Fruit fly (Drosophila melanogaster) whole organism, embryonic: ENCODE results near the gene klar.

Source experiments
- Antp ChIP-seq: fragments of 200-800 bp; sonication (Bioruptor generic); optimal IDR thresholded peaks from 3 replicates; lab custom pipeline; 2016; ENCODE audit warnings: missing biosample characterization, missing genetic modification characterization
- Atf6 ChIP-seq: fragments of 200-800 bp; sonication (Bioruptor generic); IDR thresholded peaks from 2 replicates; pipeline ENCODE4 v1.3.6; 2022; ENCODE audit warnings: missing biosample characterization, missing genetic modification characterization
- Awh ChIP-seq: fragments of 200-800 bp; sonication (Bioruptor generic); IDR thresholded peaks from 2 replicates; pipeline ENCODE4, ENCODE4 v1.3.6; 2022; ENCODE audit warnings: missing biosample characterization, missing genetic modification characterization
- CG10959 ChIP-seq: fragments of 200-800 bp; sonication (Bioruptor generic); IDR thresholded peaks from 2 replicates; pipeline ENCODE4 v1.3.6; 2022; ENCODE audit warnings: missing biosample characterization, missing genetic modification characterization
- CG11093 ChIP-seq: fragments of 200-800 bp; sonication (Bioruptor generic); IDR thresholded peaks from 3 replicates; pipeline ENCODE4 v1.3.6; 2022; ENCODE audit warnings: missing biosample characterization, missing genetic modification characterization
- CG11398 ChIP-seq: fragments of 200-800 bp; sonication (Bioruptor generic); optimal IDR thresholded peaks from 2 replicates; lab custom pipeline; 2016; ENCODE audit warnings: missing biosample characterization, missing genetic modification characterization
- CG11695 ChIP-seq: fragments of 200-800 bp; sonication (Bioruptor generic); IDR thresholded peaks from 3 replicates; pipeline ENCODE4 v1.3.6; 2022; ENCODE audit warnings: missing biosample characterization, missing genetic modification characterization
- CG14441 ChIP-seq: fragments of 200-800 bp; sonication (Bioruptor generic); IDR thresholded peaks from 2 replicates; pipeline ENCODE4 v1.3.6; 2022; ENCODE audit warnings: missing biosample characterization, missing genetic modification characterization
- CG14667 ChIP-seq: fragments of 200-800 bp; sonication (Bioruptor generic); IDR thresholded peaks from 2 replicates; pipeline ENCODE4 v1.3.6; 2022; ENCODE audit warnings: missing biosample characterization, missing genetic modification characterization
- CG17385 ChIP-seq: fragments of 200-800 bp; sonication (Bioruptor generic); optimal IDR thresholded peaks from 3 replicates; lab custom pipeline; 2018; ENCODE audit warnings: missing biosample characterization, mild to moderate bottlenecking, missing genetic modification characterization
- CG17802 ChIP-seq: fragments of 200-800 bp; sonication (Bioruptor generic); optimal IDR thresholded peaks from 2 replicates; lab custom pipeline; 2018; ENCODE audit warnings: missing biosample characterization, mild to moderate bottlenecking, missing genetic modification characterization, moderate library complexity
- CG18262 ChIP-seq: fragments of 200-800 bp; optimal IDR thresholded peaks from 3 replicates; lab custom pipeline; 2019; ENCODE audit warnings: missing biosample characterization, mild to moderate bottlenecking, missing genetic modification characterization, moderate library complexity
- CG30020 ChIP-seq: fragments of 200-800 bp; optimal IDR thresholded peaks from 2 replicates; lab custom pipeline; 2019; ENCODE audit warnings: missing biosample characterization, mild to moderate bottlenecking, missing genetic modification characterization, moderate library complexity
- CG4617 ChIP-seq: fragments of 200-800 bp; sonication (Bioruptor generic); optimal IDR thresholded peaks from 3 replicates; lab custom pipeline; 2016; ENCODE audit warnings: missing biosample characterization, missing genetic modification characterization, borderline replicate concordance
- CG4820 ChIP-seq: fragments of 200-800 bp; sonication (Bioruptor generic); optimal IDR thresholded peaks from 3 replicates; lab custom pipeline; 2016; ENCODE audit warnings: missing biosample characterization, missing genetic modification characterization
- CG5245 ChIP-seq: fragments of 200-800 bp; sonication (Bioruptor generic); optimal IDR thresholded peaks from 3 replicates; lab custom pipeline; 2016; ENCODE audit warnings: missing biosample characterization, missing genetic modification characterization
- CG7928 ChIP-seq: fragments of 200-800 bp; sonication (Bioruptor generic); optimal IDR thresholded peaks from 2 replicates; lab custom pipeline; 2017; ENCODE audit warnings: missing biosample characterization, mild to moderate bottlenecking, missing genetic modification characterization
- CG8765 ChIP-seq: fragments of 200-800 bp; sonication (Bioruptor generic); IDR thresholded peaks from 2 replicates; pipeline ENCODE4 v1.3.6; 2022; ENCODE audit warnings: missing biosample characterization, missing genetic modification characterization
- Dfd ChIP-seq, 2 experiments: fragments of >200 bp; optimal IDR thresholded peaks; 2 replicates each; lab custom pipeline; 2017; ENCODE audit warnings: missing biosample characterization in 2 of 2, missing genetic modification characterization in 2 of 2
- Eip74EF ChIP-seq, 2 experiments: fragments of 200-800 bp in 1 of 2; fragments of >200 bp in 1 of 2; sonication (Bioruptor generic) in 1 of 2; optimal IDR thresholded peaks; 2 replicates each; lab custom pipeline; 2017 to 2019; ENCODE audit warnings: missing biosample characterization in 2 of 2, missing genetic modification characterization in 2 of 2, mild to moderate bottlenecking in 1 of 2, moderate library complexity in 1 of 2
- HLH4C ChIP-seq: fragments of 200-800 bp; sonication (Bioruptor generic); IDR thresholded peaks from 3 replicates; pipeline ENCODE4 v1.3.6; 2022; ENCODE audit warnings: missing biosample characterization, missing genetic modification characterization; ENCODE audit not compliant: partially characterized antibody
- Hmx ChIP-seq: fragments of 200-800 bp; sonication (Bioruptor generic); optimal IDR thresholded peaks from 2 replicates; lab custom pipeline; 2016; ENCODE audit warnings: missing biosample characterization, missing genetic modification characterization
- Hr3 ChIP-seq: fragments of 200-800 bp; sonication (Bioruptor generic); optimal IDR thresholded peaks from 3 replicates; lab custom pipeline; 2016; ENCODE audit warnings: missing biosample characterization, missing genetic modification characterization
- MESR4 ChIP-seq: fragments of 200-800 bp; sonication (Bioruptor generic); optimal IDR thresholded peaks from 2 replicates; lab custom pipeline; 2018; ENCODE audit warnings: missing biosample characterization, mild to moderate bottlenecking, missing genetic modification characterization, moderate library complexity
- Mad ChIP-seq: fragments of 200-800 bp; sonication (Bioruptor generic); optimal IDR thresholded peaks from 2 replicates; lab custom pipeline; 2016; ENCODE audit warnings: missing biosample characterization, missing genetic modification characterization
- NfI ChIP-seq: fragments of 200-800 bp; sonication (Bioruptor generic); optimal IDR thresholded peaks from 3 replicates; lab custom pipeline; 2018; ENCODE audit warnings: missing biosample characterization, mild to moderate bottlenecking, missing genetic modification characterization, moderate library complexity
- Pdp1 ChIP-seq, 2 experiments: fragments of 200-800 bp; sonication (Bioruptor generic); optimal IDR thresholded peaks; 3 replicates each; lab custom pipeline; 2016; ENCODE audit warnings: missing biosample characterization in 2 of 2, missing genetic modification characterization in 2 of 2, mild to moderate bottlenecking in 1 of 2, moderate library complexity in 1 of 2
- Sin3A ChIP-seq: fragments of >200 bp; optimal IDR thresholded peaks from 2 replicates; lab custom pipeline; 2018
- Sox100B ChIP-seq: fragments of 200-800 bp; sonication (Bioruptor generic); optimal IDR thresholded peaks from 3 replicates; lab custom pipeline; 2018; ENCODE audit warnings: missing biosample characterization, mild to moderate bottlenecking, missing genetic modification characterization
- TFAM ChIP-seq: fragments of 200-800 bp; sonication (Bioruptor generic); optimal IDR thresholded peaks from 2 replicates; lab custom pipeline; 2017; ENCODE audit warnings: missing biosample characterization, missing genetic modification characterization, inconsistent platforms
- abd-A ChIP-seq: fragments of 200-800 bp; sonication (Bioruptor generic); optimal IDR thresholded peaks from 3 replicates; lab custom pipeline; 2019; ENCODE audit warnings: missing biosample characterization, mild to moderate bottlenecking, missing genetic modification characterization, moderate library complexity
- aop ChIP-seq: fragments of 200-800 bp; sonication (Bioruptor generic); IDR thresholded peaks from 2 replicates; pipeline ENCODE4 v1.3.6; 2022; ENCODE audit warnings: missing biosample characterization, missing genetic modification characterization
- chif ChIP-seq, 2 experiments: fragments of 200-800 bp; sonication (Bioruptor generic); optimal IDR thresholded peaks; 3 replicates each; lab custom pipeline; 2016; ENCODE audit warnings: missing biosample characterization in 2 of 2, missing genetic modification characterization in 2 of 2
- esg ChIP-seq: fragments of 200-800 bp; sonication (Bioruptor generic); conservative IDR thresholded peaks from 2 replicates; pipeline ENCODE4 v1.3.6; 2022; ENCODE audit warnings: missing biosample characterization, missing genetic modification characterization
- ewg ChIP-seq: fragments of 200-800 bp; sonication (Bioruptor generic); optimal IDR thresholded peaks from 3 replicates; lab custom pipeline; 2017; ENCODE audit warnings: mild to moderate bottlenecking, missing biosample characterization, missing genetic modification reagents, missing genetic modification characterization
- fu2 ChIP-seq: fragments of 200-800 bp; sonication (Bioruptor generic); optimal IDR thresholded peaks from 2 replicates; lab custom pipeline; 2016; ENCODE audit warnings: missing biosample characterization, missing genetic modification characterization
- gcm ChIP-seq: fragments of 200-800 bp; sonication (Bioruptor generic); optimal IDR thresholded peaks from 2 replicates; lab custom pipeline; 2019; ENCODE audit warnings: missing biosample characterization, mild to moderate bottlenecking, missing genetic modification characterization, moderate library complexity
- gem ChIP-seq: fragments of 200-800 bp; sonication (Bioruptor generic); optimal IDR thresholded peaks from 2 replicates; lab custom pipeline; 2019; ENCODE audit warnings: missing biosample characterization, mild to moderate bottlenecking, missing genetic modification characterization, moderate library complexity
- grau ChIP-seq: fragments of 200-800 bp; optimal IDR thresholded peaks from 3 replicates; lab custom pipeline; 2019; ENCODE audit warnings: missing biosample characterization, mild to moderate bottlenecking, missing genetic modification characterization, moderate library complexity
- gsb-n ChIP-seq: fragments of 200-800 bp; sonication (Bioruptor generic); optimal IDR thresholded peaks from 3 replicates; lab custom pipeline; 2018; ENCODE audit warnings: missing biosample characterization, mild to moderate bottlenecking, missing genetic modification characterization
- insv ChIP-seq, 2 experiments: fragments of 200-800 bp; sonication (Bioruptor generic); optimal IDR thresholded peaks; 3 replicates each; lab custom pipeline; 2016 to 2018; ENCODE audit warnings: missing biosample characterization in 2 of 2, missing genetic modification characterization in 2 of 2
- kay ChIP-seq: fragments of 200-800 bp; sonication (Bioruptor generic); optimal IDR thresholded peaks from 2 replicates; lab custom pipeline; 2016; ENCODE audit warnings: missing biosample characterization, missing genetic modification characterization
- lov ChIP-seq, 2 experiments: fragments of 200-800 bp in 1 of 2; fragments of >200 bp in 1 of 2; sonication (Bioruptor generic) in 1 of 2; IDR thresholded peaks in 1 of 2; optimal IDR thresholded peaks in 1 of 2; 2 replicates in 1 of 2; 3 replicates in 1 of 2; pipeline versions ENCODE4 v1.3.6 to Lab custom; 2017 to 2022; ENCODE audit warnings: missing biosample characterization in 1 of 2, missing genetic modification characterization in 1 of 2
- nerfin-1 ChIP-seq: fragments of 200-800 bp; sonication (Bioruptor generic); optimal IDR thresholded peaks from 3 replicates; lab custom pipeline; 2019; ENCODE audit warnings: missing biosample characterization, mild to moderate bottlenecking, missing genetic modification characterization, moderate library complexity
- peb ChIP-seq: fragments of 200-800 bp; sonication (Bioruptor generic); IDR thresholded peaks from 2 replicates; pipeline ENCODE4 v1.3.6; 2022; ENCODE audit warnings: missing biosample characterization, missing genetic modification characterization
- phol ChIP-seq: fragments of 200-800 bp; sonication (Bioruptor generic); optimal IDR thresholded peaks from 3 replicates; lab custom pipeline; 2018; ENCODE audit warnings: missing biosample characterization, mild to moderate bottlenecking, missing genetic modification characterization, moderate library complexity
- pita ChIP-seq: fragments of 200-800 bp; sonication (Bioruptor generic); optimal IDR thresholded peaks from 2 replicates; lab custom pipeline; 2017; ENCODE audit warnings: missing biosample characterization, mild to moderate bottlenecking, missing genetic modification characterization
- run ChIP-seq: fragments of 200-800 bp; sonication (Bioruptor generic); optimal IDR thresholded peaks from 3 replicates; lab custom pipeline; 2018; ENCODE audit warnings: missing biosample characterization, mild to moderate bottlenecking, missing genetic modification characterization
- sug ChIP-seq: fragments of 200-800 bp; optimal IDR thresholded peaks from 2 replicates; lab custom pipeline; 2019; ENCODE audit warnings: missing biosample characterization, mild to moderate bottlenecking, missing genetic modification characterization, moderate library complexity

The klar gene

dm6 chr3L:563002-563627 lies 22.7 kb upstream of the klar start (continued):
- peak; percentile 51 for TF ChIP-seq NfI (GFP tag; lab: Kevin White, UChicago)
- no peak for TF ChIP-seq HLH4C (GFP tag; lab: Robert Waterston, UW)
- TF ChIP-seq CG8765, result peak; percentile 52; the same call in 1 of the 2 replicates
- peak; percentile 65 for TF ChIP-seq Sox100B (GFP tag; lab: Kevin White, UChicago)
- no peak for TF ChIP-seq aop (GFP tag; lab: Robert Waterston, UW)
- TF ChIP-seq gsb-n, result peak; percentile 39
- peak; percentile 32 for TF ChIP-seq CG17802
- peak; percentile 84 for TF ChIP-seq CG11695 (GFP tag; lab: Robert Waterston, UW)
- peak; percentile 62; the same call in 1 of the 2 replicates for TF ChIP-seq CG14667
- peak; percentile 58 for TF ChIP-seq run
- TF ChIP-seq kay (GFP tag; lab: Kevin White, UChicago), result peak; percentile 39
- peak; percentile 39 for TF ChIP-seq CG5245 (GFP tag; lab: Kevin White, UChicago)
- peak; percentile 58 for TF ChIP-seq CG18262
- TF ChIP-seq CG4820, result peak; percentile 31
- TF ChIP-seq CG11093 (GFP tag; lab: Robert Waterston, UW), result 0 out of 3 replicates have a peak, but pooled peaks have one; percentile 29
- peak in 1 of 2 experiments; percentile 78 for TF ChIP-seq Eip74EF (GFP tag; optimal IDR thresholded peaks at IDR 0.05; lab: Kevin White, UChicago)
- TF ChIP-seq gcm (GFP tag; lab: Kevin White, UChicago), result peak; percentile 43
- peak; percentile 49 to 59 for TF ChIP-seq chif (GFP tag; optimal IDR thresholded peaks at IDR 0.05; lab: Kevin White, UChicago)
- TF ChIP-seq Atf6, result no peak; the same call in 1 of the 2 replicates
- TF ChIP-seq CG14441, result peak; percentile 68
- TF ChIP-seq CG10959, result 0 out of 2 replicates have a peak, but pooled peaks have one; percentile 40
- no peak for TF ChIP-seq TFAM
- no peak for TF ChIP-seq fu2 (GFP tag; lab: Kevin White, UChicago)
- TF ChIP-seq insv (GFP tag; optimal IDR thresholded peaks at IDR 0.05; lab: Kevin White, UChicago), result no peak
- no peak for TF ChIP-seq sug
- no peak for TF ChIP-seq Hmx
- no peak for TF ChIP-seq abd-A (tag; lab: Kevin White, UChicago)
- TF ChIP-seq grau (tag; lab: Kevin White, UChicago), result peak; percentile 59
- TF ChIP-seq MESR4 (GFP tag; lab: Kevin White, UChicago), result no peak
- TF ChIP-seq Dfd (GFP tag; optimal IDR thresholded peaks at IDR 0.05; lab: Kevin White, UChicago), result no peak
- TF ChIP-seq CG7928 (GFP tag; lab: Kevin White, UChicago), result no peak
- TF ChIP-seq peb, result 0 out of 2 replicates have a peak, but pooled peaks have one; percentile 30
- TF ChIP-seq phol (tag; lab: Kevin White, UChicago), result peak; percentile 73
- TF ChIP-seq pita (GFP tag; lab: Kevin White, UChicago), result no peak
- TF ChIP-seq Awh (GFP tag; lab: Robert Waterston, UW), result peak; percentile 57; the same call in 1 of the 2 replicates
- peak; percentile 55 for TF ChIP-seq CG17385 (GFP tag; lab: Kevin White, UChicago)
- TF ChIP-seq lov (optimal IDR thresholded peaks at IDR 0.05; lab: Kevin White, UChicago), result no peak
- no peak for TF ChIP-seq lov (GFP tag; IDR thresholded peaks at IDR 0.05; lab: Robert Waterston, UW)
- peak; percentile 51 for TF ChIP-seq esg (GFP tag; lab: Robert Waterston, UW)
- peak; percentile 57 for TF ChIP-seq Antp (GFP tag; lab: Kevin White, UChicago)
- TF ChIP-seq Pdp1 (GFP tag; optimal IDR thresholded peaks at IDR 0.05; lab: Kevin White, UChicago), result peak; percentile 17 to 55
- no peak for TF ChIP-seq CG4617 (GFP tag; lab: Kevin White, UChicago)
- TF ChIP-seq CG30020 (tag; lab: Kevin White, UChicago), result no peak
- peak; percentile 77 for TF ChIP-seq gem
- no peak for TF ChIP-seq Sin3A (lab: Kevin White, UChicago)
- TF ChIP-seq nerfin-1, result peak; percentile 58
- TF ChIP-seq CG11398 (GFP tag; lab: Kevin White, UChicago), result no peak
- TF ChIP-seq Hr3 (GFP tag; lab: Kevin White, UChicago), result peak; percentile 10
- TF ChIP-seq ewg, result peak; percentile 37
- peak; percentile 41 for TF ChIP-seq Mad
